Fruit fly (Drosophila melanogaster) whole organism, embryonic: ENCODE data around the gene MED15.

Experiments
- ATbp ChIP-seq: fragments of 200-800 bp; sonication (Bioruptor generic); optimal IDR thresholded peaks from 2 replicates; lab custom pipeline; 2017; ENCODE audit warnings: missing biosample characterization, mild to moderate bottlenecking, missing genetic modification characterization, missing genetic modification reagents
- Asciz ChIP-seq: fragments of 200-800 bp; sonication (Bioruptor generic); optimal IDR thresholded peaks from 2 replicates; lab custom pipeline; 2017; ENCODE audit warnings: missing biosample characterization, mild to moderate bottlenecking, missing genetic modification characterization, missing genetic modification reagents
- Atf3 ChIP-seq: fragments of 200-800 bp; sonication (Bioruptor generic); optimal IDR thresholded peaks from 3 replicates; lab custom pipeline; 2016; ENCODE audit warnings: missing biosample characterization, missing genetic modification characterization
- CG10147 ChIP-seq: fragments of 200-800 bp; sonication (Bioruptor generic); optimal IDR thresholded peaks from 2 replicates; lab custom pipeline; 2019; ENCODE audit warnings: missing biosample characterization, mild to moderate bottlenecking, missing genetic modification characterization, moderate library complexity
- CG10366 ChIP-seq: fragments of 200-800 bp; sonication (Bioruptor generic); IDR thresholded peaks from 2 replicates; pipeline ENCODE4 v1.3.6; 2022; ENCODE audit warnings: missing biosample characterization, missing genetic modification characterization
- CG10431 ChIP-seq: fragments of 200-800 bp; sonication (Bioruptor generic); optimal IDR thresholded peaks from 3 replicates; lab custom pipeline; 2018; ENCODE audit warnings: missing biosample characterization, mild to moderate bottlenecking, missing genetic modification characterization
- CG11456 ChIP-seq: fragments of 200-800 bp; sonication (Bioruptor generic); IDR thresholded peaks from 3 replicates; pipeline ENCODE4 v1.3.6; 2022; ENCODE audit warnings: missing biosample characterization, missing genetic modification characterization
- CG12236 ChIP-seq: fragments of 200-800 bp; sonication (Bioruptor generic); optimal IDR thresholded peaks from 2 replicates; lab custom pipeline; 2016; ENCODE audit warnings: missing biosample characterization, missing genetic modification characterization
- CG14014 ChIP-seq: fragments of 200-800 bp; sonication (Bioruptor generic); IDR thresholded peaks from 2 replicates; pipeline ENCODE4 v1.3.6; 2022; ENCODE audit warnings: missing biosample characterization, missing genetic modification characterization
- CG18011 ChIP-seq: fragments of 200-800 bp; sonication (Bioruptor generic); optimal IDR thresholded peaks from 2 replicates; lab custom pipeline; 2017; ENCODE audit warnings: missing biosample characterization, missing genetic modification characterization, mild to moderate bottlenecking, moderate library complexity, missing genotype
- CG18764 ChIP-seq: fragments of 200-800 bp; sonication (Bioruptor generic); optimal IDR thresholded peaks from 3 replicates; lab custom pipeline; 2016; ENCODE audit warnings: missing biosample characterization, missing genetic modification characterization
- CG30403 ChIP-seq: fragments of 200-800 bp; sonication (Bioruptor generic); optimal IDR thresholded peaks from 3 replicates; lab custom pipeline; 2016; ENCODE audit warnings: missing biosample characterization, missing genetic modification characterization
- CG31365 ChIP-seq: fragments of 200-800 bp; sonication (Bioruptor generic); optimal IDR thresholded peaks from 2 replicates; lab custom pipeline; 2018; ENCODE audit warnings: missing biosample characterization, mild to moderate bottlenecking, missing genetic modification characterization
- CG4854 ChIP-seq: fragments of 200-800 bp; sonication (Bioruptor generic); optimal IDR thresholded peaks from 2 replicates; lab custom pipeline; 2016; ENCODE audit warnings: missing biosample characterization, missing genetic modification characterization, inconsistent platforms
- CG6683 ChIP-seq: fragments of 200-800 bp; sonication (Bioruptor generic); optimal IDR thresholded peaks from 2 replicates; lab custom pipeline; 2017; ENCODE audit warnings: missing biosample characterization, mild to moderate bottlenecking, missing genetic modification characterization, missing genetic modification reagents
- CG7357 ChIP-seq: fragments of 200-800 bp; sonication (Bioruptor generic); IDR thresholded peaks from 3 replicates; pipeline ENCODE4 v1.3.6; 2022; ENCODE audit warnings: missing biosample characterization, missing genetic modification characterization
- CG7786 ChIP-seq: fragments of 200-800 bp; sonication (Bioruptor generic); optimal IDR thresholded peaks from 2 replicates; lab custom pipeline; 2016; ENCODE audit warnings: missing biosample characterization, missing genetic modification characterization
- CG8944 ChIP-seq: fragments of 200-800 bp; sonication (Bioruptor generic); optimal IDR thresholded peaks from 3 replicates; lab custom pipeline; 2016; ENCODE audit warnings: missing biosample characterization, missing genetic modification characterization
- CG9727 ChIP-seq: fragments of 200-800 bp; sonication (Bioruptor generic); optimal IDR thresholded peaks from 3 replicates; lab custom pipeline; 2017; ENCODE audit warnings: missing biosample characterization, mild to moderate bottlenecking, missing genetic modification characterization
- CG9817 ChIP-seq: fragments of 200-800 bp; sonication (Bioruptor generic); optimal IDR thresholded peaks from 2 replicates; lab custom pipeline; 2018; ENCODE audit warnings: missing biosample characterization, mild to moderate bottlenecking, missing genetic modification characterization, moderate library complexity
- CG9876 ChIP-seq: fragments of 200-800 bp; sonication (Bioruptor generic); optimal IDR thresholded peaks from 2 replicates; lab custom pipeline; 2016; ENCODE audit warnings: missing biosample characterization, missing genetic modification characterization
- CrebB ChIP-seq: fragments of 200-800 bp; sonication (Bioruptor generic); optimal IDR thresholded peaks from 3 replicates; lab custom pipeline; 2018; ENCODE audit warnings: missing biosample characterization, mild to moderate bottlenecking, missing genetic modification characterization
- Dfd ChIP-seq, 2 experiments: fragments of >200 bp; optimal IDR thresholded peaks; 2 replicates each; lab custom pipeline; 2017; ENCODE audit warnings: missing biosample characterization in 2 of 2, missing genetic modification characterization in 2 of 2
- Doc2 ChIP-seq: fragments of 200-800 bp; sonication (Bioruptor generic); IDR thresholded peaks from 2 replicates; pipeline ENCODE4 v1.3.6; 2022; ENCODE audit warnings: missing biosample characterization, missing genetic modification characterization
- Doc3 ChIP-seq: fragments of 200-800 bp; sonication (Bioruptor generic); IDR thresholded peaks from 3 replicates; pipeline ENCODE4 v1.3.6; 2022; ENCODE audit warnings: missing biosample characterization, missing genetic modification characterization; ENCODE audit not compliant: partially characterized antibody
- Dp ChIP-seq: fragments of 200-800 bp; sonication (Bioruptor generic); optimal IDR thresholded peaks from 2 replicates; lab custom pipeline; 2018; ENCODE audit warnings: missing biosample characterization, mild to moderate bottlenecking, missing genetic modification characterization, moderate library complexity
- Hr3 ChIP-seq: fragments of 200-800 bp; sonication (Bioruptor generic); optimal IDR thresholded peaks from 3 replicates; lab custom pipeline; 2016; ENCODE audit warnings: missing biosample characterization, missing genetic modification characterization
- Hr51 ChIP-seq, 2 experiments: fragments of 200-800 bp; sonication (Bioruptor generic); optimal IDR thresholded peaks; 2 replicates in 1 of 2; 3 replicates in 1 of 2; lab custom pipeline; 2016 to 2018; ENCODE audit warnings: missing biosample characterization in 2 of 2, missing genetic modification characterization in 2 of 2, mild to moderate bottlenecking in 1 of 2, moderate library complexity in 1 of 2
- Ravus ChIP-seq: fragments of 200-800 bp; sonication (Bioruptor generic); IDR thresholded peaks from 2 replicates; pipeline ENCODE4 v1.3.6; 2022; ENCODE audit warnings: missing biosample characterization, missing genetic modification characterization
- Spps ChIP-seq: fragments of 200-800 bp; sonication (Bioruptor generic); optimal IDR thresholded peaks from 2 replicates; lab custom pipeline; 2018; ENCODE audit warnings: missing biosample characterization, mild to moderate bottlenecking, missing genetic modification characterization
- Sry-β ChIP-seq: fragments of 200-800 bp; sonication (Bioruptor generic); optimal IDR thresholded peaks from 2 replicates; lab custom pipeline; 2018; ENCODE audit warnings: missing biosample characterization, mild to moderate bottlenecking, missing genetic modification characterization, moderate library complexity
- ara ChIP-seq: fragments of 200-800 bp; sonication (Bioruptor generic); IDR thresholded peaks from 2 replicates; pipeline ENCODE4 v1.3.6; 2022; ENCODE audit warnings: missing biosample characterization, missing genetic modification characterization
- gcm2 ChIP-seq: fragments of 200-800 bp; sonication (Bioruptor generic); optimal IDR thresholded peaks from 2 replicates; lab custom pipeline; 2016; ENCODE audit warnings: missing biosample characterization, missing genetic modification characterization
- lab ChIP-seq: fragments of 200-800 bp; sonication (Bioruptor generic); optimal IDR thresholded peaks from 3 replicates; lab custom pipeline; 2017; ENCODE audit warnings: missing biosample characterization, missing genetic modification characterization, mild to moderate bottlenecking, moderate library complexity, missing genetic modification reagents
- luna ChIP-seq: fragments of 200-800 bp; sonication (Bioruptor generic); optimal IDR thresholded peaks from 2 replicates; lab custom pipeline; 2016; ENCODE audit warnings: missing biosample characterization, missing genetic modification characterization
- mld ChIP-seq: fragments of 200-800 bp; sonication (Bioruptor generic); IDR thresholded peaks from 3 replicates; pipeline ENCODE4 v1.3.6; 2022; ENCODE audit warnings: missing biosample characterization, missing genetic modification characterization; ENCODE audit not compliant: partially characterized antibody
- phol ChIP-seq: fragments of 200-800 bp; sonication (Bioruptor generic); optimal IDR thresholded peaks from 3 replicates; lab custom pipeline; 2018; ENCODE audit warnings: missing biosample characterization, mild to moderate bottlenecking, missing genetic modification characterization, moderate library complexity
- pita ChIP-seq: fragments of 200-800 bp; sonication (Bioruptor generic); optimal IDR thresholded peaks from 2 replicates; lab custom pipeline; 2017; ENCODE audit warnings: missing biosample characterization, mild to moderate bottlenecking, missing genetic modification characterization
- pnt ChIP-seq: fragments of 200-800 bp; sonication (Bioruptor generic); optimal IDR thresholded peaks from 3 replicates; lab custom pipeline; 2016; ENCODE audit warnings: missing biosample characterization, missing genetic modification characterization
- pros ChIP-seq: fragments of 200-800 bp; sonication (Bioruptor generic); optimal IDR thresholded peaks from 3 replicates; lab custom pipeline; 2019; ENCODE audit warnings: missing biosample characterization, mild to moderate bottlenecking, missing genetic modification characterization, moderate library complexity
- psq ChIP-seq: fragments of 200-800 bp; sonication (Bioruptor generic); optimal IDR thresholded peaks from 2 replicates; lab custom pipeline; 2017; ENCODE audit warnings: missing biosample characterization, missing genetic modification characterization
- row ChIP-seq: fragments of 200-800 bp; sonication (Bioruptor generic); IDR thresholded peaks from 3 replicates; pipeline ENCODE4 v1.3.6; 2022; ENCODE audit warnings: missing biosample characterization, missing genetic modification characterization
- sim ChIP-seq: fragments of 200-800 bp; sonication (Bioruptor generic); IDR thresholded peaks from 2 replicates; pipeline ENCODE4 v1.3.6; 2022; ENCODE audit warnings: missing biosample characterization, missing genetic modification characterization
- tna ChIP-seq: fragments of 200-800 bp; sonication (Bioruptor generic); IDR thresholded peaks from 2 replicates; pipeline ENCODE4 v1.3.6; 2022; ENCODE audit warnings: missing biosample characterization, missing genetic modification characterization; ENCODE audit not compliant: partially characterized antibody
- trh ChIP-seq: fragments of 200-800 bp; sonication (Bioruptor generic); optimal IDR thresholded peaks from 2 replicates; lab custom pipeline; 2016; ENCODE audit warnings: missing biosample characterization, missing genetic modification characterization
- tup ChIP-seq: fragments of 200-800 bp; sonication (Bioruptor generic); optimal IDR thresholded peaks from 2 replicates; lab custom pipeline; 2016; ENCODE audit warnings: missing biosample characterization, mild to moderate bottlenecking, missing genetic modification characterization, moderate library complexity
- unpg ChIP-seq: fragments of 200-800 bp; sonication (Bioruptor generic); optimal IDR thresholded peaks from 3 replicates; lab custom pipeline; 2018; ENCODE audit warnings: missing biosample characterization, mild to moderate bottlenecking, missing genetic modification characterization, moderate library complexity
- usp ChIP-seq: fragments of >200 bp; optimal IDR thresholded peaks from 2 replicates; lab custom pipeline; 2017; ENCODE audit warnings: missing biosample characterization, missing genetic modification characterization
- wor ChIP-seq: fragments of 200-800 bp; sonication (Bioruptor generic); IDR thresholded peaks from 2 replicates; pipeline ENCODE4 v1.3.6; 2022; ENCODE audit warnings: missing biosample characterization, missing genetic modification characterization

Gene MED15

DNA sequence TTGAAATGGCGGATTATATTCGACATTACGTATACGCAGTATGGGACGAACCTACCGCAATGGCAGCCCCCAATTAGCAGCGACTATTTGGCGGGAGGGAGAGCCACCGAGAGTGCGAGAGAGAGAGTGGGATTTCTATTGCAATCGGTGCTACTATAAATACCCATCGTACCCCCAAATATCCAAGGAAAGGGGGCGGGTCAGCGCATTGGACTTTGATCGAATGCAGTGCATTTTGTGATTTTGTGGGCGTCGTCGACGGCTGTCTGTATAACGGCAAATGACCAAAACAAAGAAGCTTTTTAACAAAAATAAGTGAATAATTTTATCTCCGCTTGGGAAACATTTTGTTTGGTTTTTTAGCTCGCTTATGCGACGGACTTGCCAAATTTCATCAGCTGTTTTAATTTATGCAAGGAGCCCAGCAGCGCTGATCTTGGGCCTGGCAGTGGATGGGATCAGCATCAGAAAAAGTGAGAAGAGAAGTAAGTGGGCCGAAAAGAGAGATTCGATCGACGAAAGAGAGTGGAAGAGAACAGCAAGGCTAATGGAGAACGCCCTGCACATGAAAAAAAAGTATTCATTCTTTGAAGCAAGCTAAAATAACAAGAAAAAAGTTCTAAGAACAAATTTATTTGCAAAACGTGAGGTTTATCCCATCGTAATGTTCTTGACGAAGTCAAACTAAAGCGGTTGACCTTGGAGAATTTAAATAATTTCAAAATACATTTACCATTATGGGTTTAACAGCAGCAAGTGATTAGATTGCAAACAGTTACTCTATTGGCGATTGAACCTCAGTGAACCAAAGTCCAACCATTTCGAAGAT, 15.1 kb downstream of the MED15 start (continued):
- TF ChIP-seq usp (GFP tag; lab: Kevin White, UChicago) (no peak), CrebB (tag; lab: Kevin White, UChicago) (no peak), CG4854 (no peak), phol (tag; lab: Kevin White, UChicago) (peak; percentile 47), CG11456 (0 out of 3 replicates have a peak, but pooled peaks have one; percentile 63), CG10366 (GFP tag; lab: Robert Waterston, UW) (no peak), Dp (GFP tag; lab: Kevin White, UChicago) (no peak), Hr3 (GFP tag; lab: Kevin White, UChicago) (peak; percentile 20), lab (GFP tag; lab: Kevin White, UChicago) (peak; percentile 48), CG30403 (GFP tag; lab: Kevin White, UChicago) (peak; percentile 54), Doc3 (GFP tag; lab: Robert Waterston, UW) (no peak), luna (no peak), CG12236 (no peak), ATbp (no peak), CG10431 (GFP tag; lab: Kevin White, UChicago) (no peak), CG9817 (tag; lab: Kevin White, UChicago) (no peak), tna (GFP tag; lab: Robert Waterston, UW) (no peak), CG7357 (GFP tag; lab: Robert Waterston, UW) (no peak), Ravus (GFP tag; lab: Robert Waterston, UW) (no peak), Spps (tag; lab: Kevin White, UChicago) (no peak), Sry-β (GFP tag; lab: Kevin White, UChicago) (no peak), mld (GFP tag; lab: Robert Waterston, UW) (0 out of 3 replicates have a peak, but pooled peaks have one; percentile 8), psq (no peak), CG9727 (GFP tag; lab: Kevin White, UChicago) (peak; percentile 11), CG18011 (no peak), Hr51 (GFP tag; optimal IDR thresholded peaks at IDR 0.05; lab: Kevin White, UChicago) (peak in 1 of 2 experiments; percentile 48), Atf3 (GFP tag; lab: Kevin White, UChicago) (no peak), CG9876 (GFP tag; lab: Kevin White, UChicago) (no peak), pnt (GFP tag; lab: Kevin White, UChicago) (no peak), ara (GFP tag; lab: Robert Waterston, UW) (no peak; the same call in 1 of the 2 replicates), CG31365 (tag; lab: Kevin White, UChicago) (no peak), CG14014 (no peak), pros (GFP tag; lab: Kevin White, UChicago) (no peak), CG8944 (GFP tag; lab: Kevin White, UChicago) (no peak), Asciz (peak; percentile 32), CG7786 (GFP tag; lab: Kevin White, UChicago) (peak; percentile 4), Dfd (GFP tag; optimal IDR thresholded peaks at IDR 0.05; lab: Kevin White, UChicago) (no peak), Doc2 (no peak), row (peak; percentile 57), CG18764 (GFP tag; lab: Kevin White, UChicago) (no peak), CG10147 (GFP tag; lab: Kevin White, UChicago) (peak; percentile 27), tup (GFP tag; lab: Kevin White, UChicago) (no peak), pita (GFP tag; lab: Kevin White, UChicago) (no peak), gcm2 (GFP tag; lab: Kevin White, UChicago) (no peak), wor (no peak), sim (GFP tag; lab: Robert Waterston, UW) (no peak), CG6683 (GFP tag; lab: Kevin White, UChicago) (no peak), unpg (GFP tag; lab: Kevin White, UChicago) (peak; percentile 30), trh (GFP tag; lab: Kevin White, UChicago) (no peak)
